Worm (Caenorhabditis elegans): ENCODE measurements around the gene C56G2.22.

DNA sequence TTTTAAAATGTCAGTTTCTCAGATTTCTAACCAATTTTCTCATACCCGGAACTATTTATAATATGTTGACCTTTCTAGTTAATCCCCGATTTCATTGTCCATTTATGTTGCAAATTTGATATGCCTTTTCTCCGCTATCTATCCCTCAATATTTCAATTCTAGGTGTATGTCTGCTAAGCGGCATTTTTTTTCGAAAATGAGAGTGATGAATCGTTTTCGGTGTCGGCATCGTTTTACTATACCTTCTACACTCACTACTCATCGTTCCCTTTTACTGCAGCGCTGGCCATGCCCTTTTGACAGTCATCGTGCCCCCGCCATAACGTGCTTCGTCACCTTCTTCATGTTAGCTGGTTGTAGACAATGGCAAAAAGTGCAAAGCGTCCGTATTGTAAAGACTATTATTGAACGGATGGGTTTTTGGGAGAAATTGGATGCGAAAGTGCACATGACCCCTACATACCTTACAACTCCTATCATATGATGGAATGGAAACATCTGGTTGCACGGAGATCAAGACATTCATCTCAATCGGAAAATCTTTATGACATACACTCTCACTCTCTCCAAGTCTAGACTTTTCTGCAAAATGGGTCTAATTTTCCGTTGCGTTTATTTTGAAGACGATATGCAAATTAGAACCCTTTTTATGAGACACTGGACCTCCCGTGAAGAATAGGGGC is 13.1 kb downstream of the C56G2.22 start:
- TF ChIP-seq ZK546.5 (tag; optimal IDR thresholded peaks at IDR 0.05) (no peak), zag-1 (tag; optimal IDR thresholded peaks at IDR 0.05) (no peak), nhr-41 (GFP tag; IDR thresholded peaks at IDR 0.05) (no peak), unc-62 (GFP tag; optimal IDR thresholded peaks at IDR 0.05 in 1 of 2) (peak in 1 of 2 experiments; percentile 98), unc-62 (tag; optimal IDR thresholded peaks at IDR 0.05) (no peak), F26F4.8 (GFP tag; conservative IDR thresholded peaks at IDR 0.05) (no peak), nhr-77 (tag; optimal IDR thresholded peaks at IDR 0.05) (no peak), dmd-6 (GFP tag; IDR thresholded peaks at IDR 0.05) (no peak), cey-2 (tag; optimal IDR thresholded peaks at IDR 0.05; ENCODE audit: borderline replicate concordance, insufficient read depth) (no peak)

Data from whole organism, L4 larva.